Worm (Caenorhabditis elegans): ENCODE data around the gene larp-1.

larp-1 gene

DNA sequence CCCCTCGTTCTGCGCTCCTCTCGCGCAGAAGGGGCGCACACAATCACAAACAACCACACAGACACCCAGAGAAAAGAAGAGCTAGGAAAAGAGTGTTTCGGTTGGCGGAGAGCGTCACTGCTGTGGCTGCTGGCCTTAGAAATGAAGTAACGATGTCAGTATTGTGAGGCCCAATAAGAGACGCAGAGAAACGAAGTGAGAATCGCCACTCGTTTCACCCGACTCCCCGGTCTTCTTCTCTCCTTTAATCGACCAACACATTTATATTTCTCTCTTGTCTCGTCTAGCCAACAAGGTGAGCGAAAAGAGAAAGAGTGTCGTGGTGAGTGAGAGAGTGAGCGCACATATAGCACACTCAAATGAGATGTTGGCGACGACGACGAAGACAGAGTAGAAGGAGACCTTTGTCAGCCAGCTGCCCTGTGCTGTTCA lies 3.5 kb downstream of the larp-1 start (continued):
- TF ChIP-seq unc-130 (GFP tag; optimal IDR thresholded peaks at IDR 0.05) (no peak), mcd-1 (GFP tag; IDR thresholded peaks at IDR 0.05) (peak; percentile 62), nhr-80 (tag; optimal IDR thresholded peaks at IDR 0.05) (peak; percentile 84), attf-3 (GFP tag; conservative IDR thresholded peaks at IDR 0.05) (no peak), hrde-1 (tag; optimal IDR thresholded peaks at IDR 0.05; ENCODE audit: borderline replicate concordance) (no peak), zfh-2 (GFP tag; conservative IDR thresholded peaks at IDR 0.05) (peak; percentile 96), mel-28 (tag; optimal IDR thresholded peaks at IDR 0.05; ENCODE audit: borderline replicate concordance) (no peak), zim-3 (tag; optimal IDR thresholded peaks at IDR 0.05) (no peak), lin-40 (tag; optimal IDR thresholded peaks at IDR 0.05) (peak; percentile 86), F39B2.1 (GFP tag; IDR thresholded peaks at IDR 0.05) (no peak), ztf-6 (GFP tag; IDR thresholded peaks at IDR 0.05) (no peak), unc-62 (GFP tag; optimal IDR thresholded peaks at IDR 0.05) (no peak), egl-44 (GFP tag; IDR thresholded peaks at IDR 0.05) (no peak), athp-1 (tag; optimal IDR thresholded peaks at IDR 0.05) (peak; percentile 30), F52B5.7 (tag; optimal IDR thresholded peaks at IDR 0.05) (no peak), bed-2 (GFP tag; IDR thresholded peaks at IDR 0.05) (0 out of 2 replicates have a peak, but pooled peaks have one; percentile 74), F57A8.1 (GFP tag; optimal IDR thresholded peaks at IDR 0.05) (no peak), ztf-28 (GFP tag; IDR thresholded peaks at IDR 0.05) (no peak), F23B12.7 (tag; optimal IDR thresholded peaks at IDR 0.05; ENCODE audit: insufficient read depth) (peak; percentile 78), madf-10 (tag; optimal IDR thresholded peaks at IDR 0.05) (peak; percentile 73), C06A6.2 (GFP tag; conservative IDR thresholded peaks at IDR 0.05) (no peak; the same call in 1 of the 2 replicates), T07F8.4 (tag; optimal IDR thresholded peaks at IDR 0.05) (no peak), ceh-27 (GFP tag; optimal IDR thresholded peaks at IDR 0.05) (peak; percentile 78), somi-1 (GFP tag; optimal IDR thresholded peaks at IDR 0.05) (peak; percentile 59), hsf-1 (GFP tag; IDR thresholded peaks at IDR 0.05) (no peak), B0019.2 (GFP tag; conservative IDR thresholded peaks at IDR 0.05) (no peak), let-607 (tag; optimal IDR thresholded peaks at IDR 0.05) (peak; percentile 60 to 66), him-1 (tag; optimal IDR thresholded peaks at IDR 0.05) (no peak), xnd-1 (tag; optimal IDR thresholded peaks at IDR 0.05) (no peak), atf-7 (tag; optimal IDR thresholded peaks at IDR 0.05) (no peak), Y53F4B.3 (GFP tag; IDR thresholded peaks at IDR 0.05) (no peak), Y56A3A.18 (GFP tag; IDR thresholded peaks at IDR 0.05) (peak; percentile 52; the same call in 1 of the 2 replicates), Y79H2A.3 (GFP tag; conservative IDR thresholded peaks at IDR 0.05) (no peak), B0261.1 (tag; optimal IDR thresholded peaks at IDR 0.05) (no peak), snpc-1.3 (tag; optimal IDR thresholded peaks at IDR 0.05; ENCODE audit: insufficient read depth) (no peak), madf-6 (GFP tag; IDR thresholded peaks at IDR 0.05) (no peak), lin-26 (GFP tag; IDR thresholded peaks at IDR 0.05) (no peak), F55B11.4 (tag; optimal IDR thresholded peaks at IDR 0.05; ENCODE audit: borderline replicate concordance, insufficient read depth) (no peak), pbrm-1 (GFP tag; IDR thresholded peaks at IDR 0.05) (peak; percentile 55; the same call in 1 of the 2 replicates), pha-4 (tag; optimal IDR thresholded peaks at IDR 0.05) (no peak), F22D6.2 (tag; optimal IDR thresholded peaks at IDR 0.05) (no peak), Y67H2A.10 (GFP tag; conservative IDR thresholded peaks at IDR 0.05) (0 out of 2 replicates have a peak, but pooled peaks have one; percentile 30), ceh-79 (tag; optimal IDR thresholded peaks at IDR 0.05) (no peak), nhr-90 (tag; optimal IDR thresholded peaks at IDR 0.05) (peak; percentile 19), snpc-1.1 (tag; optimal IDR thresholded peaks at IDR 0.05; ENCODE audit: insufficient read depth) (no peak), F37B4.10 (GFP tag; IDR thresholded peaks at IDR 0.05) (0 out of 2 replicates have a peak, but pooled peaks have one; percentile 21), tbp1 (GFP tag; optimal IDR thresholded peaks at IDR 0.05) (peak; percentile 55), B0336.3 (GFP tag; IDR thresholded peaks at IDR 0.05) (peak; percentile 78)
